Worm (Caenorhabditis elegans) whole organism, midembryonic: ENCODE results near the gene pfkb-1.2.

Experiments
- cog-1 ChIP-seq: sonication (generic microtip); optimal IDR thresholded peaks from 2 replicates; lab custom pipeline; 2016; ENCODE audit warnings: missing genetic modification characterization, missing compliant biosample characterization
- flt-1 ChIP-seq: fragments of 200-800 bp; sonication (Bioruptor generic); IDR thresholded peaks from 2 replicates; pipeline ENCODE4 v1.3.6; 2022; ENCODE audit warnings: missing genetic modification characterization, missing compliant biosample characterization
- med-1 ChIP-seq: sonication (generic microtip); optimal IDR thresholded peaks from 2 replicates; lab custom pipeline; 2017; ENCODE audit warnings: missing genetic modification characterization, mild to moderate bottlenecking, missing compliant biosample characterization, antibody characterized with exemption, missing genetic modification reagents; ENCODE audit not compliant: insufficient read depth
- ref-1 ChIP-seq: fragments of 200-800 bp; sonication (Bioruptor generic); conservative IDR thresholded peaks from 2 replicates; pipeline ENCODE4 v1.3.6; 2022; ENCODE audit warnings: missing genetic modification reagents, missing genetic modification characterization, missing compliant biosample characterization
- tab-1 ChIP-seq: fragments of 200-800 bp; sonication (Bioruptor generic); IDR thresholded peaks from 2 replicates; pipeline ENCODE4 v1.3.6; 2022; ENCODE audit warnings: missing genetic modification characterization, missing compliant biosample characterization
- ztf-29 ChIP-seq: fragments of 200-800 bp; sonication (Bioruptor generic); IDR thresholded peaks from 2 replicates; pipeline ENCODE4 v1.3.6; 2022; ENCODE audit warnings: missing genetic modification reagents, missing genetic modification characterization, missing compliant biosample characterization

DNA sequence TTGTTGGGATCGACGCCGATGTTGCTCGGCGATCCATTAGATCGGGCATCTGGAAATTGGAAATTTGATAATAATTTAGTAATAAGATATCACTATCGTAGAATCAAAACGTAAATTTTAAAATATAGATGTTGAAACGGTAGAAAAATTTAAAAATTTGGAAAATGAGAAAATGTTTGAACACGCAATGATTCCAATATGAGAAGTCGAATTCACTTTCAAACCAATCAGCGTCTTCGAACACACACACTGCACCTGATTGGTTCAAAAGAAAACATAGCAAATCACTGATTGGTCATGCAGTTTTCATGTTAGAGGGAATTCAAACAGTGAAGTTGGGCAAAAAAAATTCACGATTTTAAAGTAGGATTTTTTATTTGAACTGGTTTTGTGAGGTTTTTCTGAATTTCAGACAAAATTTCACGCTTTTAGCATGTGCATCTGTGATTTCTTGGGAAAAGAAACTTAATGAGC, 38.4 kb upstream of the pfkb-1.2 start, which contains the start of gene H04M03.12:
- TF ChIP-seq flt-1 (GFP tag; lab: Robert Waterston, UW): no peak
- TF ChIP-seq cog-1: no peak
- no peak for TF ChIP-seq ref-1 (GFP tag; lab: Robert Waterston, UW)
- no peak for TF ChIP-seq ztf-29 (GFP tag; lab: Robert Waterston, UW)
- no peak for TF ChIP-seq tab-1 (GFP tag; lab: Robert Waterston, UW)
- no peak for TF ChIP-seq med-1 (GFP tag; lab: Kevin White, UChicago)
